Worm (Caenorhabditis elegans) whole organism, L2 larva: Measurements from ENCODE around the gene ufd-1.

ENCODE experiments used
- C34F6.9 ChIP-seq: fragments of 150-350 bp; optimal IDR thresholded peaks from 2 replicates; lab custom pipeline; 2014; ENCODE audit warnings: missing biosample characterization, missing genetic modification characterization
- F13H6.1 ChIP-seq: sonication (generic microtip); optimal IDR thresholded peaks from 2 replicates; lab custom pipeline; 2016; ENCODE audit warnings: missing genetic modification characterization, missing compliant biosample characterization
- Y55F3AM.14 ChIP-seq: fragments of 200-800 bp; sonication (Bioruptor generic); optimal IDR thresholded peaks from 2 replicates; lab custom pipeline; 2018; ENCODE audit warnings: mild to moderate bottlenecking, missing genetic modification characterization, missing compliant biosample characterization
- ZK546.5 ChIP-seq: sonication (generic microtip); optimal IDR thresholded peaks from 2 replicates; lab custom pipeline; 2017; ENCODE audit warnings: missing biosample characterization, missing genetic modification characterization
- alr-1 ChIP-seq: fragments of 150-350 bp; optimal IDR thresholded peaks from 2 replicates; lab custom pipeline; 2014; ENCODE audit warnings: missing biosample characterization, missing genetic modification characterization
- aly-2 ChIP-seq: fragments of 150-350 bp; optimal IDR thresholded peaks from 2 replicates; lab custom pipeline; 2014; ENCODE audit warnings: missing biosample characterization, missing genetic modification characterization
- ama-1 ChIP-seq: fragments of 150-350 bp; optimal IDR thresholded peaks from 2 replicates; lab custom pipeline; 2018; ENCODE audit warnings: inconsistent platforms
- blmp-1 ChIP-seq: sonication (generic microtip); optimal IDR thresholded peaks from 2 replicates; lab custom pipeline; 2017; ENCODE audit warnings: missing genetic modification characterization, mild to moderate bottlenecking, missing compliant biosample characterization, antibody characterized with exemption, moderate library complexity; ENCODE audit not compliant: insufficient read depth
- ceh-82 ChIP-seq: fragments of 150-350 bp; optimal IDR thresholded peaks from 2 replicates; lab custom pipeline; 2014; ENCODE audit warnings: missing biosample characterization, missing genetic modification characterization
- dmd-4 ChIP-seq: sonication (generic microtip); optimal IDR thresholded peaks from 2 replicates; lab custom pipeline; 2017; ENCODE audit warnings: missing biosample characterization, missing genetic modification characterization
- egl-27 ChIP-seq: sonication (generic microtip); optimal IDR thresholded peaks from 3 replicates; lab custom pipeline; 2017; ENCODE audit warnings: missing biosample characterization, missing genetic modification reagents, missing genetic modification characterization
- elt-3 ChIP-seq: sonication (generic microtip); optimal IDR thresholded peaks from 2 replicates; lab custom pipeline; 2017; ENCODE audit warnings: missing biosample characterization, missing genetic modification characterization
- fos-1 ChIP-seq: fragments of 150-350 bp; optimal IDR thresholded peaks from 2 replicates; lab custom pipeline; 2014; ENCODE audit warnings: missing biosample characterization, missing genetic modification characterization
- lin-13 ChIP-seq: fragments of 150-350 bp; optimal IDR thresholded peaks from 2 replicates; lab custom pipeline; 2014; ENCODE audit warnings: missing biosample characterization, missing genetic modification reagents, missing genetic modification characterization
- lsy-2 ChIP-seq, 2 experiments: fragments of 150-350 bp in 1 of 2; sonication (generic microtip) in 1 of 2; optimal IDR thresholded peaks; 2 replicates each; lab custom pipeline; 2014 to 2017; ENCODE audit warnings: missing biosample characterization in 2 of 2, missing genetic modification characterization in 2 of 2
- mab-5 ChIP-seq: fragments of 150-350 bp; optimal IDR thresholded peaks from 2 replicates; lab custom pipeline; 2014; ENCODE audit warnings: missing biosample characterization, missing genetic modification characterization
- mbf-1 ChIP-seq: sonication (generic microtip); optimal IDR thresholded peaks from 2 replicates; lab custom pipeline; 2017; ENCODE audit warnings: missing biosample characterization, missing genetic modification characterization
- nhr-12 ChIP-seq: fragments of 150-350 bp; optimal IDR thresholded peaks from 2 replicates; lab custom pipeline; 2014; ENCODE audit warnings: missing biosample characterization, missing genetic modification characterization
- nhr-129 ChIP-seq: fragments of 150-350 bp; optimal IDR thresholded peaks from 2 replicates; lab custom pipeline; 2014; ENCODE audit warnings: missing biosample characterization, missing genetic modification characterization
- nhr-21 ChIP-seq: fragments of 150-350 bp; optimal IDR thresholded peaks from 2 replicates; lab custom pipeline; 2014; ENCODE audit warnings: missing biosample characterization, missing genetic modification characterization
- nhr-23 ChIP-seq: fragments of 150-350 bp; optimal IDR thresholded peaks from 2 replicates; lab custom pipeline; 2014; ENCODE audit warnings: missing biosample characterization, missing genetic modification reagents, missing genetic modification characterization
- nhr-237 ChIP-seq: fragments of 150-350 bp; optimal IDR thresholded peaks from 2 replicates; lab custom pipeline; 2014; ENCODE audit warnings: missing biosample characterization, missing genetic modification characterization
- nhr-6 ChIP-seq: fragments of 150-350 bp; optimal IDR thresholded peaks from 2 replicates; lab custom pipeline; 2014; ENCODE audit warnings: missing biosample characterization, missing genetic modification characterization
- nhr-77 ChIP-seq: fragments of 150-350 bp; optimal IDR thresholded peaks from 2 replicates; lab custom pipeline; 2014; ENCODE audit warnings: missing biosample characterization, missing genetic modification characterization
- peb-1 ChIP-seq: fragments of 150-350 bp; optimal IDR thresholded peaks from 2 replicates; lab custom pipeline; 2014; ENCODE audit warnings: missing biosample characterization, missing genetic modification characterization
- sem-4 ChIP-seq: fragments of 150-350 bp; optimal IDR thresholded peaks from 2 replicates; lab custom pipeline; 2014; ENCODE audit warnings: missing biosample characterization, missing genetic modification reagents, missing genetic modification characterization
- skn-1 ChIP-seq: sonication (generic microtip); optimal IDR thresholded peaks from 2 replicates; lab custom pipeline; 2017; ENCODE audit warnings: missing biosample characterization, missing genetic modification characterization
- sma-3 ChIP-seq: sonication (generic microtip); optimal IDR thresholded peaks from 2 replicates; lab custom pipeline; 2016; ENCODE audit warnings: missing genetic modification reagents, missing genetic modification characterization, missing compliant biosample characterization
- unc-39 ChIP-seq: fragments of 150-350 bp; optimal IDR thresholded peaks from 2 replicates; lab custom pipeline; 2014; ENCODE audit warnings: missing biosample characterization, missing genetic modification characterization
- unc-55 ChIP-seq: fragments of 150-350 bp; sonication (generic microtip); optimal IDR thresholded peaks from 3 replicates; lab custom pipeline; 2014; ENCODE audit warnings: missing biosample characterization, missing genetic modification reagents, missing genetic modification characterization
- zag-1 ChIP-seq: fragments of 150-350 bp; optimal IDR thresholded peaks from 2 replicates; lab custom pipeline; 2014; ENCODE audit warnings: missing biosample characterization, missing genetic modification characterization
- ztf-1 ChIP-seq: fragments of 200-800 bp; sonication (Bioruptor generic); conservative IDR thresholded peaks from 2 replicates; pipeline ENCODE4 v1.3.6; 2022; ENCODE audit warnings: missing genetic modification characterization, missing compliant biosample characterization
- ztf-4 ChIP-seq: fragments of 150-350 bp; optimal IDR thresholded peaks from 2 replicates; lab custom pipeline; 2014; ENCODE audit warnings: missing biosample characterization, missing genetic modification characterization

The ufd-1 gene

ce11 chrIV:12361392-12362092 is 30.9 kb upstream of the ufd-1 start, which contains the start of the genes ccr-4 and ZC518.8:
TSS of gene ccr-4 (plus strand) at chrIV:12361542.
TSS of gene ZC518.8 (minus strand) at chrIV:12361908.
- TF ChIP-seq sem-4: no peak
- no peak for TF ChIP-seq mab-5 (tag; lab: Kevin White, UChicago)
- TF ChIP-seq lsy-2 (tag; optimal IDR thresholded peaks at IDR 0.05; lab: Kevin White, UChicago): peak in 1 of 2 experiments; percentile 88
- TF ChIP-seq nhr-129 (tag; lab: Kevin White, UChicago): peak; percentile 32
- TF ChIP-seq, all 48 proteins: peak for 2

- no peak for TF ChIP-seq ztf-4 (tag; lab: Kevin White, UChicago)
- TF ChIP-seq C34F6.9 (tag; lab: Kevin White, UChicago): peak; percentile 0
- no peak for TF ChIP-seq elt-3 (tag; lab: Kevin White, UChicago)
- TF ChIP-seq, all 48 proteins: peak for 1
Measured at ce11 chrIV:12360742-12361195, 30.1 kb upstream of the ufd-1 start, which contains the start of gene sec-24.2. TSS of gene sec-24.2 (minus strand) at chrIV:12360792.

- TF ChIP-seq aly-2 (no peak), blmp-1 (tag; lab: Kevin White, UChicago) (no peak), skn-1 (tag; lab: Kevin White, UChicago) (no peak), ztf-1 (GFP tag; lab: Robert Waterston, UW) (no peak), lin-13 (GFP tag; lab: Kevin White, UChicago) (no peak), mbf-1 (tag; lab: Kevin White, UChicago) (no peak), lsy-2 (tag; optimal IDR thresholded peaks at IDR 0.05; lab: Kevin White, UChicago) (no peak), ceh-82 (no peak), zag-1 (no peak), sem-4 (no peak), sma-3 (GFP tag; lab: Kevin White, UChicago) (no peak), nhr-77 (tag; lab: Kevin White, UChicago) (no peak), unc-55 (GFP tag; lab: Kevin White, UChicago) (no peak), ama-1 (lab: Kevin White, UChicago) (no peak)
Measured at ce11 chrIV:12359979-12360378, 29.3 kb upstream of the ufd-1 start.

- TF ChIP-seq nhr-23 (tag; lab: Kevin White, UChicago) (no peak), ztf-4 (tag; lab: Kevin White, UChicago) (no peak), dmd-4 (tag; lab: Kevin White, UChicago) (no peak), Y55F3AM.14 (no peak), unc-39 (tag; lab: Kevin White, UChicago) (no peak), nhr-12 (no peak)
- TF ChIP-seq, all 48 proteins: peak for 0
Measured at ce11 chrIV:12350235-12350634, 19.5 kb upstream of the ufd-1 start.

ce11 chrIV:12349639-12350038 is 18.9 kb upstream of the ufd-1 start, which contains the start of gene best-22:
TSS of gene best-22 (plus strand) at chrIV:12349939.
- TF ChIP-seq unc-55 (GFP tag; lab: Kevin White, UChicago) (peak; percentile 49), ZK546.5 (tag; lab: Kevin White, UChicago) (no peak)
- TF ChIP-seq, all 48 proteins: peak for 1

- TF ChIP-seq peb-1 (tag; lab: Kevin White, UChicago) (no peak), F13H6.1 (tag; lab: Kevin White, UChicago) (no peak), nhr-237 (no peak), ztf-1 (GFP tag; lab: Robert Waterston, UW) (no peak), nhr-21 (tag; lab: Kevin White, UChicago) (no peak), ZK546.5 (tag; lab: Kevin White, UChicago) (no peak), nhr-12 (no peak), nhr-6 (tag; lab: Kevin White, UChicago) (no peak), aly-2 (no peak), mab-5 (tag; lab: Kevin White, UChicago) (no peak), alr-1 (no peak), ama-1 (lab: Kevin White, UChicago) (no peak), egl-27 (tag; lab: Kevin White, UChicago) (no peak), fos-1 (tag; lab: Kevin White, UChicago) (no peak), blmp-1 (tag; lab: Kevin White, UChicago) (no peak), ceh-82 (no peak), nhr-23 (tag; lab: Kevin White, UChicago) (no peak)
Measured at ce11 chrIV:12340885-12341284, 10.2 kb upstream of the ufd-1 start.
